Worm (Caenorhabditis elegans): Measurements from ENCODE around the gene sorb-1.

- TF ChIP-seq T23F11.4 (GFP tag; optimal IDR thresholded peaks at IDR 0.05) (no peak), dmd-4 (tag; optimal IDR thresholded peaks at IDR 0.05; ENCODE audit: borderline replicate concordance) (no peak), npax-4 (tag; optimal IDR thresholded peaks at IDR 0.05) (no peak), nhr-11 (tag; optimal IDR thresholded peaks at IDR 0.05) (no peak), ama-1 (optimal IDR thresholded peaks at IDR 0.05) (no peak), sox-4 (tag; optimal IDR thresholded peaks at IDR 0.05) (no peak), pax-1 (tag; optimal IDR thresholded peaks at IDR 0.05) (no peak), elt-2 (tag; optimal IDR thresholded peaks at IDR 0.05) (no peak), ceh-6 (GFP tag; optimal IDR thresholded peaks at IDR 0.05) (no peak), fkh-10 (GFP tag; optimal IDR thresholded peaks at IDR 0.05) (no peak), ceh-48 (tag; optimal IDR thresholded peaks at IDR 0.05) (no peak), Y22D7AL.16 (tag; optimal IDR thresholded peaks at IDR 0.05) (no peak), hlh-15 (tag; optimal IDR thresholded peaks at IDR 0.05) (no peak), C38D4.7 (GFP tag; optimal IDR thresholded peaks at IDR 0.05) (no peak)
Observed at ce11 chrIV:13700847-13701246, 49.3 kb upstream of the sorb-1 start.

Data from whole organism, late embryonic.